Fruit fly (Drosophila melanogaster): Measurements from ENCODE around the gene rdgB.

Gene rdgB

DNA sequence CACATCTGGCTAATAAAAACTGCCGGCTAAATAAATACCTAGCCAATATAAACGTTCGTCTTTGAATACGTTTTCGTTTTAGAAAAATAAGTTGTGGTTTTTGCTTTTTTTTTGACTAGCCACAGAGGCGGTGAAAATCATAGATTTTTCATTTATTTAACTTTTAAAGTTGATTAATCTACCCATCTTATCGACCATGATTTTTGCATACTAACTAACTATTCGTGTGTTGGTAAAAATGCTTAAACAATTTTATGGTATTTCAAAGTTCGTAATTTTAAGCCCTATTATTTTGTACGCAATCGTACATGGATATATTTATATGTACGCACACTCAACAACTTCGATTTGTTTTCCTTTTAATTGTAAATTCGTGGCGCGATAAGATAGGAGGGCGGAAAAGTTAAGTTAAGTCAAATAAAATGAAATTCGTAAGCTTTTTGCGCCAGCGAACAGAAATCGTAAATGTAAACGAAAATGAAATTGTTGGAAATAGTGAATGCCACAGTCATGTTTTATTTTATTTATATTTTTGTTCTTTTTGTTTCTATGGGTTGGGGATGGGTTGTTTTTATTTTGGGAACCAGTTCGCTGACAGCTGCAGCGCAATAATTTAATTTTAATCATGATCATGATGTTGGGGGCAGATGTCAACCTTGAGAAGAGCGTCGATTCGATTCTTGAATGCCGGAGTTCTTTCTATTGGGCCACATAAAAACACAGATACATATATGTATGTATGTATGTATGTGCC, 55.0 kb downstream of the rdgB start:
- TF ChIP-seq usp (GFP tag; optimal IDR thresholded peaks at IDR 0.05) (no peak), CG8478 (optimal IDR thresholded peaks at IDR 0.05) (no peak), Dll (optimal IDR thresholded peaks at IDR 0.05) (no peak), EcR (GFP tag; optimal IDR thresholded peaks at IDR 0.05) (no peak), pan (optimal IDR thresholded peaks at IDR 0.05) (no peak), psq (optimal IDR thresholded peaks at IDR 0.05) (no peak)

DNA sequence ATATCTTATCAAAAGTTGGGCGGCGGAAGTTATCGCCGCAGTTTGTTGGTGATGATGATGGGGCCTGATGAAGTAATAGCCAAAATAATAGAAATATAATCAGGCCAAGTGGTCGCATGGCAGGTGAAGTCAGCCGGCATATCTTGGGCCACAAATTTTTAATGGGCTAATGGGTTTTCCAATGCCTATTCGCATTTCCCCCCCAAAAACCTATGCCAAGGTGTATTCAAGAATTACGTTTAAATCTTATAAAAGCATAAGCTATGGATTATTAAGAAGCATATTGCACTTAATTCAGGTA, 55.6 kb downstream of the rdgB start:
- TF ChIP-seq EcR (GFP tag; optimal IDR thresholded peaks at IDR 0.05) (no peak), pan (optimal IDR thresholded peaks at IDR 0.05) (no peak), usp (GFP tag; optimal IDR thresholded peaks at IDR 0.05) (no peak), CG8478 (optimal IDR thresholded peaks at IDR 0.05) (no peak), psq (optimal IDR thresholded peaks at IDR 0.05) (no peak), Dll (optimal IDR thresholded peaks at IDR 0.05) (no peak)

DNA sequence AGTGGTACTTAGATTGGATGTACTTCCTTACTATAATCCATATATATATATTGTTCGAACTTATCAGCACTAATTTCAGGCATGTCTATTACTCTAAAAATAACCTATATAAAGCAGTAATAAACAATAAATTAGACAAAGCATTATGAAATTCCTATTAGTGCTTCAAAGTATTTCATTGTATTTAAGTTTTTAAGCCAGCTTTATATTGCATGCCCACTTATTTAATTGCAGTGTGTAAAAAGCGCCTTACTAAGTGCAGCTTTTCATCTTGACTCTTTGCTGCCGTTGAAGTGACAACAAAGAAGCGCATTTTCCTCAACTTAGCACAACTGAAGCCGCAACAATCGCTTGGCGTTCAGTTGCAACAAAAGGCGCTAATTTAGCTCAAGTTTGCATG, 56.3 kb downstream of the rdgB start:
- no peak for TF ChIP-seq psq (optimal IDR thresholded peaks at IDR 0.05)
- TF ChIP-seq EcR (GFP tag; optimal IDR thresholded peaks at IDR 0.05), result no peak
- no peak for TF ChIP-seq pan (optimal IDR thresholded peaks at IDR 0.05)

DNA sequence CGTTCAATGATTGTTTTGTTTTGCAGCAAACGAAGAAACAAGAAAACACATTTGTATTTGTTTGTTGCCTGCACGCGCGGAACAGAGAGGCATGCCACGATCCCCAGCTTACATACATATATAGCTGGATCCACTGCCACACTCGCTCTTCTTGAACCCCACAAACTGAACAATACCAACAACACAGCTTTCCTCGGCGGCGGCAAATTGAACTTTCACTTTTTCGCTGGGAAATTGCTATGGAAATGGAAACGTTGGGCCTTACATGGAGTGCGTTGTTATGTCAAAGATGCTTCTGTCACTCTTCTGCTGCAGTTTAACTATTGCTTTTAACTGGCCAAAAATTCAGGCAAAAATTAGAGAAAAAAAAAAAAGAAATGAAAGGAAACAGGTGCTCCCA, 57.1 kb downstream of the rdgB start:
- no peak for TF ChIP-seq EcR (GFP tag; optimal IDR thresholded peaks at IDR 0.05)

DNA sequence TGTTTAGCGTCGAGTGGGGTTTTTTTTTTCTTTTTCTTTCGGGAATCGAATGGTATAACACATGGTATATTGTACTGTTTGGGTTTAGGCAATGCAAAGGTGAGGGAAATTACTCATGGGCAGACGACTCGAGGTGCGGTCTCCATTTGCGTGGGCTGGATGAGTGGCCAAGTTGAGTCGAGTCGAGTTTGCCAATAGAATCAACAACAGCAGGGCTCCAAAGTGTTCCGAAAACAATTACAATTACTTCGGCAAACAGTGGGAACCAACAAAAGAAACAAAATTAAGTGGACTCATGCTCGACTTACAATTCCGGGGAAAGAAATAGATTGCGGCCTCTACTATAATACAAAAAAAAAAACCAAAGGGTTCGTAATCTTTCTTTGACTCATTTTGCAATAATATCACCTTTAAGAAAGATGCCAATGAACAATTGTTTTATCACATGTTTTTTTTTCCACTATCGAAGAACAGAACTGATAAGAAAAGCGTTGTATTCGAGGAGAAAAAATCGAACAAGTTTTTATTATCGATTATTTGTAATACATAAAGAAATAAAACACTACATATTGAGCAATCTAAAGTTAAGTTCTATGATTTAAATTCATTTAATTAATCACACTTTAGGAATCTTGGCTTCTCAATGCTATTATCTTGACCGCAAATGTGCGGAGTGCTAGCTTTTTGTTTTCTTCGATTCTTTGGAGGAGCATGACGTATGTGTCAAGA, 57.9 kb downstream of the rdgB start:
- no peak for TF ChIP-seq usp (GFP tag; optimal IDR thresholded peaks at IDR 0.05)
- TF ChIP-seq EcR (GFP tag; optimal IDR thresholded peaks at IDR 0.05), result no peak
- no peak for TF ChIP-seq psq (optimal IDR thresholded peaks at IDR 0.05)
- no peak for TF ChIP-seq CG8478 (optimal IDR thresholded peaks at IDR 0.05)
- TF ChIP-seq pan (optimal IDR thresholded peaks at IDR 0.05), result no peak
- no peak for TF ChIP-seq Dll (optimal IDR thresholded peaks at IDR 0.05)

DNA sequence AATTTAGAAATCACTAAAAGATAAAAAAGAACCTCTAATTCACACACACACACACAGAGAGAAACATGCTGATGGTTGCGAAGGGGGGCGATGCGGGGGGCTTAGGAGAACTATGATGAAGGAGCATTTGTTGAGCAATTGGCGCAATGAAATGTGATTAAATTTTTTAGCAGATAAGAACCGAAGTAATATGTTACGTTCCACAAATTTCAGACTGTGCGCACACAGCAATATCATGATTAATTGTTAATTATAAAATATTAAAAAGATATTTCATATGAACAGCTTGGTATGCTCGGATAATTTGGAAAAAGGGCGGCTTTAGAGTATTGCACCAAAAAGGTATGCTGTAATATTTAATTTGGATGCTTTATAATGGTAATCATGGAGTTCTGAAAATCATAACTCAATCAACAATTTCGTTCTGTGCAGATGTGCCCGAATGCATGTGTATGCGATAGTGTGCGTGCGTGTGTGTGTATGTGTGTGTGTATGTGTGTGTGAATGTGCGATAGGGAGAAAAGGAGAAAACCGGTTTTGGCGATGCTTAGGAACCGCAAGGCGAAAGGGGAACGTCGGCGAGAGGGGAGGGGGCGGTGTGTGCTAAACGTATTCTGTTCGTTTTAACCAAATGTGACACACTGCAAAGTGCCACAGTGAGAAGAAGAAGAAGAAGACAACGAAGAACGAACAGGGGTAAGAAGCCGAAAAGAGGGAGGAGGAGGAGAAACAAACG, 58.7 kb downstream of the rdgB start:
- TF ChIP-seq EcR (GFP tag; optimal IDR thresholded peaks at IDR 0.05), result no peak
- no peak for TF ChIP-seq Dll (optimal IDR thresholded peaks at IDR 0.05)
- TF ChIP-seq pan (optimal IDR thresholded peaks at IDR 0.05), result no peak
- no peak for TF ChIP-seq CG8478 (optimal IDR thresholded peaks at IDR 0.05)

DNA sequence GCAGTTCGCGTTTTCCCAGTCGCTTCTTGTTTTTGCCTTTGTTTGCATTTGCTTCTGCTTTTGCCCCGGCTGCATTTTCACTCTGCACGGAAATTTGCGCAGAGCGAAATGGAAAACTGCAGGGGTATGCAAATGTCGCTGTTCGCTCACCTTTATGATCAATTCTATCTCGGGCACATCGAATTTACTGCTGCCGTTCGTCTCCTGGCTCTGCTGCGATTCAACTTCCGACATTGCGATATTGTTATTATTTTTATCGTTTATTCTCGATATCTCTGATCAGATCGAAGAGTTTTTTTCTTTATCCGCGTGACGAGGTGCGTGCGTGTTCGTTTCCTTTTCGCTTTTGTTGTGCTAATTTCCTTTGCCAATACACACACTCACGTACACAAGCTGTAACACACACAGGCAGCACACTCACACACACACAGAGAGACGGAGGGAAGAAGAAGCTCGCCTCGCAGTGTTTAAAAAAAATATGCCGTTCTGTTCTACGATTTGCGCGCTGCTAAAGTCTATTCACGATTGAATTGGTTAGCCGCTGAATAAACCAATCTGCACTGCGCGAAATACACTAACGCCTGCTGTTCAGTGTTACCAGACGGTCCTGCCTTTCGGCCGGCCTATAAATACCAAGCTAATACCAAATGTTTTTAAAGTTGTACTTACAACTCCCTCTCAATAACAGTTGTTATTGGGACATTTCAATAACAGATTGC, 59.4 kb downstream of the rdgB start, which contains the start of gene Clic:
Clic (minus strand) TSS at position 533 of the 719 bp plus-strand sequence.
- TF ChIP-seq pan (optimal IDR thresholded peaks at IDR 0.05) (no peak), CG8478 (optimal IDR thresholded peaks at IDR 0.05) (no peak), psq (optimal IDR thresholded peaks at IDR 0.05) (no peak), Dll (optimal IDR thresholded peaks at IDR 0.05) (no peak), usp (GFP tag; optimal IDR thresholded peaks at IDR 0.05) (no peak), EcR (GFP tag; optimal IDR thresholded peaks at IDR 0.05) (no peak)

DNA sequence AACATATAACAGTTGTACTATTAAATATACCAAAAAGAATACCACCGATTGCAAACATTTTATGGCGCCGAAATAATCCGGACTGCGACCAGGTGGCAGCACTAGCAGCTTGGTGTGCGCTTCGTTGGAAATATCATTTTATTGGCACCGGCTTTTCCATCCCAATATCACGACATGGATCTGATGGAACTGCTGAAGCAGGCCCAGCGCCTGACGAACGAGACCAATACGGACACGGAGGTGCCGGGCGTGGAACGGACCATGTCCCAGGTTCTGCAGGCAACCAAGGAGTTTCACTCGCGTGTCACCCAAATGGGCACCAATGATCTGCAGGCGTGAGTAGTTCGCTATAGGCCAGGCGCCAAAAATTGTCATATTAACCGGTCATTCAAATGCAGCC, 60.2 kb downstream of the rdgB start, which contains the start of gene Nup93-1:
Nup93-1 (plus strand) TSS at position 74 of the 400 bp plus-strand sequence.
- TF ChIP-seq Dll (optimal IDR thresholded peaks at IDR 0.05), result no peak
- no peak for TF ChIP-seq usp (GFP tag; optimal IDR thresholded peaks at IDR 0.05)
- TF ChIP-seq CG8478 (optimal IDR thresholded peaks at IDR 0.05), result no peak
- no peak for TF ChIP-seq pan (optimal IDR thresholded peaks at IDR 0.05)
- TF ChIP-seq EcR (GFP tag; optimal IDR thresholded peaks at IDR 0.05), result no peak
- TF ChIP-seq psq (optimal IDR thresholded peaks at IDR 0.05), result no peak

DNA sequence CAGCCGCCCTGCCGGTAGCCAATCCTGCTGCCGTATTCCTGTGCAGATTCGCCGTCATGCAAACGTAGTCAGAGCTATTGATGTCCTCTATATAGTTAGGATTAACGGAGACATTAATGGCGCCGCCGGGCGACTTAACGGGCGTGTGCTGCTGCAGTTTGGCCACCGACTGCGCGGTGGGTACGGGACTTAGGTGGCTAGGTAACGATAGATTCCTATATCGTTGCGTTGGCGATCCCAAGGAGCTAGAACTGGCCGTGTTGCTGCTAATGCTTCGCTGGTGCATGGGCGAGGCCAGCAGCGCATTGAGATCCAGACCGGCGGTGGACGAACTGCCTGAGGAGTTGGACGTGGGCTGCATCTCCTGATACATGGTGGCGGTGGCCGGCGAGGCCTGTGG, 66.3 kb downstream of the rdgB start:
- TF ChIP-seq pan (optimal IDR thresholded peaks at IDR 0.05), result no peak
- no peak for TF ChIP-seq Dll (optimal IDR thresholded peaks at IDR 0.05)
- TF ChIP-seq usp (GFP tag; optimal IDR thresholded peaks at IDR 0.05), result no peak
- no peak for TF ChIP-seq EcR (GFP tag; optimal IDR thresholded peaks at IDR 0.05)
- no peak for TF ChIP-seq CG8478 (optimal IDR thresholded peaks at IDR 0.05)
- TF ChIP-seq psq (optimal IDR thresholded peaks at IDR 0.05), result no peak

All from whole organism.